Worm (Caenorhabditis elegans) whole organism, dauer: ENCODE measurements around the gene C08B6.5.

Experiments
- unc-62 ChIP-seq: sonication (generic microtip); optimal IDR thresholded peaks from 2 replicates; lab custom pipeline; 2017; ENCODE audit warnings: missing biosample characterization, missing genetic modification reagents, missing genetic modification characterization

The C08B6.5 gene

ce11 chrV:10103811-10104210 lies 13.8 kb upstream of the C08B6.5 start:
- TF ChIP-seq unc-62 (GFP tag; lab: Kevin White, UChicago), result no peak

ce11 chrV:10104785-10105310 lies 12.7 kb upstream of the C08B6.5 start, which contains the start of gene ugt-17:
Gene ugt-17, minus strand, starts transcription at chrV:10104964.
- TF ChIP-seq unc-62 (GFP tag; lab: Kevin White, UChicago), result no peak

DNA sequence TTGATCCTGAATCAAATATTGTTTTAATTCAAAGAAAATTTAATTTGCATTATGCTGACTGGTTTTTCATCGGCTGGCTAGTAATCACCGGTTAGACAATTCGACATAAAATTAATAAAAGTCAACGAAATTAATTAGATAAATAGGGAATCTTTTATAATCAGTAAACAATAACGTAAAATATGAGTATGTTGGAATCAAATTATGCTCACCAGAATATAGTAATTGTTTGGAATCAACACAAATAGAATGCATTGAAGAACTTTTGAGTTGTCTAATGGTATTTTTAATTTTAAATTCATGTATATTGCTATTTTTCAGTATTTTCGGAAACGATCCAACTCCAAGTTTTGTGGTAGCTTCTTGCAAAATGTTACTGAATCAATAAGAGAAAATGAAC lies 12.2 kb upstream of the C08B6.5 start, which contains the start of gene C08B6.2:
TSS of gene C08B6.2 (plus strand) at position 301 of the 400 bp plus-strand sequence.
- no peak for TF ChIP-seq unc-62 (GFP tag; lab: Kevin White, UChicago)

DNA sequence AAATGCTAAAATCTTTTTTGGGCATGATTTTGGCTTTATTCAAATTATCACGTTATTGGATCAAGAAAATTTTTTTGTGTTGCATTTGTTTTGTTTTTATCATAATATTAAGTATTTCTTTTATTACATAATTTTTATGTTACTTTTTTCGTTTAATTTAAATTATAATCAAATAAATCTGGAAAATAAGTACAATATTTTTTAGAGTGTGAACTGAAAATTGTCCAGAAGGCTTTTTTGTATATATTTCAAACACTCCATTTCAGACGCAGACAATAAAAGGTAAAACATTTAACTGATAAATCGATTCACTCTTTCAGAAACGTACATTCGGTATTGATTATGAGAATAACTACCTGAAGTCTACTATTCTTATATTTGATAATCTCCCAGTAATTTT lies 10.3 kb upstream of the C08B6.5 start, which contains the start of gene C08B6.11:
TSS of gene C08B6.11 (plus strand) at position 301 of the 400 bp plus-strand sequence.
- no peak for TF ChIP-seq unc-62 (GFP tag; lab: Kevin White, UChicago)

- TF ChIP-seq unc-62 (GFP tag; lab: Kevin White, UChicago), result no peak
These were observed 6.4 kb upstream of the C08B6.5 start for ce11 chrV:10111129-10111528.

DNA sequence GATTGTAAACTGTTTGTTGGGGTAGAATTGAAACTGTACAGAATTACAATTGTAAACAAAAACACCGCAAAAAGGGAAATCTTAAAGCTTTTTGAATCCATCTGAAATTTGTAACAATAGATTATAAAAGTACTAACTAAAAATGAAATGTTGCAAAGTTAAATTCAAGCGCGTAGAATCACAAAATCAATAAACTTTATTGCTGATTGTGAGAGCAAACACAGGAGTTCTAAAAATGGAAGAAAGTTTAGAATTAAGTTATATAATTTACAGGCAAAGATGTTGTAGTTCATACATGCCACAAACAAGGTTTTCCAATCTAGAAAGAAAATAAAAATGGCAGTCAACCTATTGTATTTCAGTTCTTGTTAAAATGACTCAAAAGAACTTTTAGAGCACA lies 5.4 kb upstream of the C08B6.5 start, which contains the start of gene C08B6.3:
TSS of gene C08B6.3 (minus strand) at position 101 of the 400 bp plus-strand sequence.
- no peak for TF ChIP-seq unc-62 (GFP tag; lab: Kevin White, UChicago)

ce11 chrV:10114329-10114728 lies 3.2 kb upstream of the C08B6.5 start, which contains the start of gene cht-5:
Gene cht-5, plus strand, starts transcription at chrV:10114629.
- no peak for TF ChIP-seq unc-62 (GFP tag; lab: Kevin White, UChicago)

DNA sequence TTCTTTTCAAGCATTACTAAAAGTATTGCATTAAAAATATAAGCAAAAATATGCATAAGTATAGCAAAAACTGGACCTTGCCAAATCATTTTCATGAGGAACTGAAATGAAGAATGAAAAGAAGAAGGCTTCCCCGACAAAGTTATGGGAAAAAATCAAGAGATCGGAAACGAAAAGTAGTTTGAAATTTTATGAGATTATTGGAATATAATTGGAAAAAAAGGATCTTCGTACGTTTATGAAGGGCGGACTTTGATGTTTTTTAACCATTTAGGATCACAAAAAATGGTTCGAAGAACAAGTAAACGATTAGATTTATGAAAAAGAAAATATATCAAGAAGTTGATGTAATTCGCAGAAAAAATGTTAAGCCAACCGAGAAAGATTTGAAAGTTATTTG lies 3.3 kb downstream of the C08B6.5 start, which contains the start of gene srxa-18:
TSS of gene srxa-18 (minus strand) at position 100 of the 400 bp plus-strand sequence.
- TF ChIP-seq unc-62 (GFP tag; lab: Kevin White, UChicago), result no peak

- TF ChIP-seq unc-62 (GFP tag; lab: Kevin White, UChicago), result no peak
These were observed 5.1 kb downstream of the C08B6.5 start, which contains the start of gene srxa-19 for ce11 chrV:10122670-10123069. Gene srxa-19, minus strand, starts transcription at chrV:10122770.

DNA sequence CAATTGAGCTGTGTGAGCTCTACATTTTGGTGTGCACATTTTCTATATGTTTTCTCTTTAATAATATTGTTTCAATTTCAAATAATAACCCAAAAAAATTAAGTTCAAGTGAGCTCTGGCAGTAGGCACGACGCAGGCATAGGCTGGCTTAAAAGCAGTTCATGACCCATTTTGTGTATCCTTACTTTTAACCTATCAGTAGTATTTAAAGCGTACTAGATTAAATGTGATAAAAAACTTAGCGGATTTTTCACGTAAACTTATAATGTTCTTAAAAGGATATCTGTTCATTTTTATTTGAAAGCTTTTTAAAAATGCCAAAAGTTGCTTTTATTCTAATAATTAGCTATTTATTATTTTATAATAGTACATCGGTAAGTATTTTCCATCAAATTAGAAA lies 5.8 kb downstream of the C08B6.5 start, which contains the start of gene C08B6.6:
TSS of gene C08B6.6 (plus strand) at position 301 of the 400 bp plus-strand sequence.
- TF ChIP-seq unc-62 (GFP tag; lab: Kevin White, UChicago), result no peak

ce11 chrV:10124799-10125548 lies 7.4 kb downstream of the C08B6.5 start, which contains the start of gene C08B6.10:
Gene C08B6.10, plus strand, starts transcription at chrV:10125498.
- TF ChIP-seq unc-62 (GFP tag; lab: Kevin White, UChicago), result no peak

DNA sequence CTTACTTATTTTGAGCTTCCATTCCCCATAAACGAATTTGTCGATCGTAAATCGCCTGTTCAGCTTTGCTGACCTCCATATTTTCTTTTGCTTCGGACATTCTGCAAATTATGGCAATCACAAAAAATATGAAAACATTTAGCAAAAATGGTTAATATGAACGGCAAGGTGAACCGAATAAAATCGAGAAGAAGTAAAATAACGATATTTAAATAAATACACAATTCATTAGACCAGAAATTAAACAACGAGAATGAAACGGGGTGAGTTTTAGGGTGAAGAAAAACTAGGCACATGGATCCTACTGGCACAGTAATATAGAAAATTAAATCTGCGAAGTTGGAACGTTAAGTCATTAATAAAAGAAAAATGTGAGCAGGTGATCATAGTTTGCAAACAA lies 12.6 kb downstream of the C08B6.5 start, which contains the start of gene aos-1:
TSS of gene aos-1 (minus strand) at position 101 of the 400 bp plus-strand sequence.
- TF ChIP-seq unc-62 (GFP tag; lab: Kevin White, UChicago), result no peak

ce11 chrV:10133277-10133676 lies 15.7 kb downstream of the C08B6.5 start:
- TF ChIP-seq unc-62 (GFP tag; lab: Kevin White, UChicago), result no peak

ce11 chrV:10134077-10134693 lies 16.6 kb downstream of the C08B6.5 start, which contains the start of the genes C08B6.18, wdr-20 and C08B6.8:
Gene C08B6.18, minus strand, starts transcription at chrV:10134127.
Gene wdr-20, minus strand, starts transcription at chrV:10134158.
Gene C08B6.8, plus strand, starts transcription at chrV:10134643.
- no peak for TF ChIP-seq unc-62 (GFP tag; lab: Kevin White, UChicago)

ce11 chrV:10145653-10146052 lies 28.1 kb downstream of the C08B6.5 start, which contains the start of gene C51E3.9:
Gene C51E3.9, plus strand, starts transcription at chrV:10145953.
- no peak for TF ChIP-seq unc-62 (GFP tag; lab: Kevin White, UChicago)
